Fruit fly (Drosophila melanogaster) whole organism, embryonic: ENCODE data around the gene CG34242.

Experiments used
- CG10147 ChIP-seq: fragments of 200-800 bp; sonication (Bioruptor generic); optimal IDR thresholded peaks from 2 replicates; lab custom pipeline; 2019; ENCODE audit warnings: missing biosample characterization, mild to moderate bottlenecking, missing genetic modification characterization, moderate library complexity
- CG12104 ChIP-seq: fragments of 200-800 bp; sonication (Bioruptor generic); optimal IDR thresholded peaks from 3 replicates; lab custom pipeline; 2016; ENCODE audit warnings: missing biosample characterization, missing genetic modification characterization
- CG12299 ChIP-seq: fragments of 200-800 bp; sonication (Bioruptor generic); optimal IDR thresholded peaks from 2 replicates; lab custom pipeline; 2018; ENCODE audit warnings: missing biosample characterization, mild to moderate bottlenecking, missing genetic modification characterization
- CG13287 ChIP-seq: fragments of 200-800 bp; sonication (Bioruptor generic); IDR thresholded peaks from 2 replicates; pipeline ENCODE4 v1.3.6; 2022; ENCODE audit warnings: missing biosample characterization, missing genetic modification characterization; ENCODE audit not compliant: partially characterized antibody
- CG1602 ChIP-seq: fragments of 200-800 bp; sonication (Bioruptor generic); optimal IDR thresholded peaks from 3 replicates; lab custom pipeline; 2016; ENCODE audit warnings: missing biosample characterization, missing genetic modification characterization
- CG17361 ChIP-seq: fragments of 200-800 bp; sonication (Bioruptor generic); IDR thresholded peaks from 3 replicates; pipeline ENCODE4 v1.3.6; 2022; ENCODE audit warnings: missing biosample characterization, missing genetic modification characterization
- CG2120 ChIP-seq: fragments of 200-800 bp; sonication (Bioruptor generic); optimal IDR thresholded peaks from 3 replicates; lab custom pipeline; 2016; ENCODE audit warnings: missing biosample characterization, missing genetic modification characterization
- CG2889 ChIP-seq: fragments of 200-800 bp; sonication (Bioruptor generic); IDR thresholded peaks from 3 replicates; pipeline ENCODE4 v1.3.6; 2022; ENCODE audit warnings: missing biosample characterization, missing genetic modification characterization
- CG30403 ChIP-seq: fragments of 200-800 bp; sonication (Bioruptor generic); optimal IDR thresholded peaks from 3 replicates; lab custom pipeline; 2016; ENCODE audit warnings: missing biosample characterization, missing genetic modification characterization
- CG32772 ChIP-seq: fragments of 200-800 bp; sonication (Bioruptor generic); IDR thresholded peaks from 2 replicates; pipeline ENCODE4 v1.3.6; 2022; ENCODE audit warnings: missing biosample characterization, missing genetic modification characterization
- CG33213 ChIP-seq: fragments of 200-800 bp; sonication (Bioruptor generic); optimal IDR thresholded peaks from 3 replicates; lab custom pipeline; 2016; ENCODE audit warnings: missing biosample characterization, missing genetic modification characterization
- CG6791 ChIP-seq: fragments of 200-800 bp; sonication (Bioruptor generic); IDR thresholded peaks from 3 replicates; pipeline ENCODE4 v1.3.6; 2022; ENCODE audit warnings: missing biosample characterization, missing genetic modification characterization; ENCODE audit not compliant: partially characterized antibody
- CG6854 ChIP-seq: fragments of 200-800 bp; sonication (Bioruptor generic); optimal IDR thresholded peaks from 3 replicates; lab custom pipeline; 2017; ENCODE audit warnings: missing biosample characterization, mild to moderate bottlenecking, missing genetic modification characterization
- CG7745 ChIP-seq: fragments of 200-800 bp; sonication (Bioruptor generic); optimal IDR thresholded peaks from 2 replicates; lab custom pipeline; 2018; ENCODE audit warnings: missing biosample characterization, mild to moderate bottlenecking, missing genetic modification characterization, moderate library complexity
- CG8290 ChIP-seq, 3 experiments: fragments of 200-800 bp; sonication (Bioruptor generic); optimal IDR thresholded peaks; 2 replicates each; lab custom pipeline; 2016 to 2019; ENCODE audit warnings: missing biosample characterization in 3 of 3, missing genetic modification characterization in 3 of 3, mild to moderate bottlenecking in 2 of 3, moderate library complexity in 1 of 3
- CG8478 ChIP-seq: fragments of >200 bp; optimal IDR thresholded peaks from 2 replicates; lab custom pipeline; 2018
- Camta ChIP-seq: fragments of 200-800 bp; sonication (Bioruptor generic); optimal IDR thresholded peaks from 2 replicates; lab custom pipeline; 2016; ENCODE audit warnings: missing biosample characterization, missing genetic modification characterization
- Dek ChIP-seq: fragments of 200-800 bp; sonication (Bioruptor generic); optimal IDR thresholded peaks from 3 replicates; lab custom pipeline; 2019; ENCODE audit warnings: missing biosample characterization, mild to moderate bottlenecking, missing genetic modification characterization, moderate library complexity
- Hand ChIP-seq: fragments of 200-800 bp; sonication (Bioruptor generic); optimal IDR thresholded peaks from 2 replicates; lab custom pipeline; 2017; ENCODE audit warnings: mild to moderate bottlenecking, missing biosample characterization, missing genetic modification reagents, missing genetic modification characterization
- Hr3 ChIP-seq: fragments of 200-800 bp; sonication (Bioruptor generic); optimal IDR thresholded peaks from 3 replicates; lab custom pipeline; 2016; ENCODE audit warnings: missing biosample characterization, missing genetic modification characterization
- Jarid2 ChIP-seq: fragments of 200-800 bp; sonication (Bioruptor generic); optimal IDR thresholded peaks from 3 replicates; lab custom pipeline; 2017; ENCODE audit warnings: mild to moderate bottlenecking, missing biosample characterization, missing genetic modification reagents, missing genetic modification characterization
- NK7.1 ChIP-seq: fragments of 200-800 bp; sonication (Bioruptor generic); optimal IDR thresholded peaks from 3 replicates; lab custom pipeline; 2016; ENCODE audit warnings: missing biosample characterization, missing genetic modification characterization
- Nf-YC ChIP-seq: fragments of 200-800 bp; optimal IDR thresholded peaks from 3 replicates; lab custom pipeline; 2019; ENCODE audit warnings: missing biosample characterization, mild to moderate bottlenecking, missing genetic modification characterization, moderate library complexity
- Oli ChIP-seq: fragments of 200-800 bp; sonication (Bioruptor generic); optimal IDR thresholded peaks from 2 replicates; lab custom pipeline; 2018; ENCODE audit warnings: missing biosample characterization, mild to moderate bottlenecking, missing genetic modification characterization, moderate library complexity
- Pdp1 ChIP-seq, 2 experiments: fragments of 200-800 bp; sonication (Bioruptor generic); optimal IDR thresholded peaks; 3 replicates each; lab custom pipeline; 2016; ENCODE audit warnings: missing biosample characterization in 2 of 2, missing genetic modification characterization in 2 of 2, mild to moderate bottlenecking in 1 of 2, moderate library complexity in 1 of 2
- bsh ChIP-seq, 2 experiments: fragments of 200-800 bp; sonication (Bioruptor generic); optimal IDR thresholded peaks; 2 replicates each; lab custom pipeline; 2017 to 2018; ENCODE audit warnings: mild to moderate bottlenecking in 2 of 2, missing biosample characterization in 2 of 2, missing genetic modification characterization in 2 of 2, moderate library complexity in 1 of 2
- ci ChIP-seq: fragments of 200-800 bp; sonication (Bioruptor generic); IDR thresholded peaks from 3 replicates; pipeline ENCODE4 v1.3.6; 2022; ENCODE audit warnings: missing biosample characterization, missing genetic modification characterization
- crp ChIP-seq, 2 experiments: fragments of 200-800 bp; sonication (Bioruptor generic); optimal IDR thresholded peaks; 2 replicates in 1 of 2; 3 replicates in 1 of 2; lab custom pipeline; 2017; ENCODE audit warnings: missing biosample characterization in 2 of 2, missing genetic modification characterization in 2 of 2, mild to moderate bottlenecking in 1 of 2, moderate library complexity in 1 of 2
- dimm ChIP-seq: fragments of 200-800 bp; sonication (Bioruptor generic); IDR thresholded peaks from 2 replicates; pipeline ENCODE4 v1.3.6; 2022; ENCODE audit warnings: missing biosample characterization, missing genetic modification characterization
- emc ChIP-seq: fragments of 200-800 bp; sonication (Bioruptor generic); optimal IDR thresholded peaks from 2 replicates; lab custom pipeline; 2016; ENCODE audit warnings: missing biosample characterization, missing genetic modification characterization
- ems ChIP-seq: fragments of 200-800 bp; sonication (Bioruptor generic); optimal IDR thresholded peaks from 3 replicates; lab custom pipeline; 2016; ENCODE audit warnings: missing biosample characterization, missing genetic modification characterization
- eve ChIP-seq, 2 experiments: fragments of >200 bp; optimal IDR thresholded peaks; 2 replicates each; lab custom pipeline; 2017; ENCODE audit warnings: missing biosample characterization in 2 of 2, missing genetic modification characterization in 2 of 2
- gcm ChIP-seq: fragments of 200-800 bp; sonication (Bioruptor generic); optimal IDR thresholded peaks from 2 replicates; lab custom pipeline; 2019; ENCODE audit warnings: missing biosample characterization, mild to moderate bottlenecking, missing genetic modification characterization, moderate library complexity
- grau ChIP-seq: fragments of 200-800 bp; optimal IDR thresholded peaks from 3 replicates; lab custom pipeline; 2019; ENCODE audit warnings: missing biosample characterization, mild to moderate bottlenecking, missing genetic modification characterization, moderate library complexity
- hbn ChIP-seq: fragments of 200-800 bp; sonication (Bioruptor generic); IDR thresholded peaks from 2 replicates; pipeline ENCODE4 v1.3.6; 2022; ENCODE audit warnings: missing biosample characterization, missing genetic modification characterization; ENCODE audit not compliant: partially characterized antibody
- ind ChIP-seq: fragments of 200-800 bp; sonication (Bioruptor generic); optimal IDR thresholded peaks from 3 replicates; lab custom pipeline; 2016; ENCODE audit warnings: missing biosample characterization, missing genetic modification characterization
- kay ChIP-seq: fragments of 200-800 bp; sonication (Bioruptor generic); optimal IDR thresholded peaks from 2 replicates; lab custom pipeline; 2016; ENCODE audit warnings: missing biosample characterization, missing genetic modification characterization
- ken ChIP-seq: fragments of 200-800 bp; sonication (Bioruptor generic); IDR thresholded peaks from 3 replicates; pipeline ENCODE4 v1.3.6; 2022; ENCODE audit warnings: missing biosample characterization, missing genetic modification characterization
- mirr ChIP-seq: fragments of 200-800 bp; sonication (Bioruptor generic); optimal IDR thresholded peaks from 3 replicates; lab custom pipeline; 2018; ENCODE audit warnings: missing biosample characterization, mild to moderate bottlenecking, missing genetic modification characterization
- odd ChIP-seq: fragments of 200-800 bp; sonication (Bioruptor generic); optimal IDR thresholded peaks from 2 replicates; lab custom pipeline; 2017; ENCODE audit warnings: missing biosample characterization, mild to moderate bottlenecking, missing genetic modification characterization
- peb ChIP-seq: fragments of 200-800 bp; sonication (Bioruptor generic); IDR thresholded peaks from 2 replicates; pipeline ENCODE4 v1.3.6; 2022; ENCODE audit warnings: missing biosample characterization, missing genetic modification characterization
- pho ChIP-seq: fragments of 200-800 bp; sonication (Bioruptor generic); optimal IDR thresholded peaks from 2 replicates; lab custom pipeline; 2016; ENCODE audit warnings: missing biosample characterization, missing genetic modification characterization
- ranshi ChIP-seq: fragments of 200-800 bp; sonication (Bioruptor generic); IDR thresholded peaks from 2 replicates; pipeline ENCODE4 v1.3.6; 2022; ENCODE audit warnings: missing biosample characterization, missing genetic modification characterization
- sim ChIP-seq: fragments of 200-800 bp; sonication (Bioruptor generic); IDR thresholded peaks from 2 replicates; pipeline ENCODE4 v1.3.6; 2022; ENCODE audit warnings: missing biosample characterization, missing genetic modification characterization
- sima ChIP-seq: fragments of 200-800 bp; sonication (Bioruptor generic); optimal IDR thresholded peaks from 2 replicates; lab custom pipeline; 2016; ENCODE audit warnings: missing biosample characterization, missing genetic modification characterization
- stc ChIP-seq: fragments of 200-800 bp; sonication (Bioruptor generic); IDR thresholded peaks from 2 replicates; pipeline ENCODE4 v1.3.6; 2022; ENCODE audit warnings: missing biosample characterization, missing genetic modification characterization
- stwl ChIP-seq: fragments of 200-800 bp; sonication (Bioruptor generic); optimal IDR thresholded peaks from 3 replicates; lab custom pipeline; 2018; ENCODE audit warnings: missing biosample characterization, mild to moderate bottlenecking, missing genetic modification characterization, moderate library complexity
- ttk ChIP-seq: fragments of 200-800 bp; sonication (Bioruptor generic); IDR thresholded peaks from 2 replicates; pipeline ENCODE4 v2.1.2; 2022; ENCODE audit warnings: missing biosample characterization, missing genetic modification characterization
- twi ChIP-seq: fragments of 200-800 bp; optimal IDR thresholded peaks from 2 replicates; lab custom pipeline; 2019; ENCODE audit warnings: missing biosample characterization, mild to moderate bottlenecking, missing genetic modification characterization, moderate library complexity

The CG34242 gene

dm6 chr3L:12503865-12504650 is 29.7 kb upstream of the CG34242 start, which contains the start of the genes CG10646 and vih (continued):
- TF ChIP-seq CG12104 (GFP tag; lab: Kevin White, UChicago) (peak; percentile 42), Pdp1 (GFP tag; optimal IDR thresholded peaks at IDR 0.05; lab: Kevin White, UChicago) (peak in 1 of 2 experiments; percentile 28), ems (GFP tag; lab: Kevin White, UChicago) (peak; percentile 5), CG12299 (tag; lab: Kevin White, UChicago) (no peak), crp (GFP tag; optimal IDR thresholded peaks at IDR 0.05; lab: Kevin White, UChicago) (peak in 1 of 2 experiments; percentile 33), CG6791 (no peak), CG33213 (GFP tag; lab: Kevin White, UChicago) (peak; percentile 20), CG6854 (no peak), dimm (GFP tag; lab: Robert Waterston, UW) (no peak), CG7745 (tag; lab: Kevin White, UChicago) (no peak), CG8290 (GFP tag; optimal IDR thresholded peaks at IDR 0.05; lab: Kevin White, UChicago) (peak; percentile 43), CG8290 (tag; optimal IDR thresholded peaks at IDR 0.05; lab: Kevin White, UChicago) (no peak), Camta (peak; percentile 29), mirr (GFP tag; lab: Kevin White, UChicago) (no peak), emc (GFP tag; lab: Kevin White, UChicago) (no peak), Oli (peak; percentile 20), ci (GFP tag; lab: Robert Waterston, UW) (0 out of 3 replicates have a peak, but pooled peaks have one; percentile 6), NK7.1 (GFP tag; lab: Kevin White, UChicago) (no peak), gcm (GFP tag; lab: Kevin White, UChicago) (peak; percentile 23), CG10147 (GFP tag; lab: Kevin White, UChicago) (peak; percentile 20), ken (GFP tag; lab: Robert Waterston, UW) (no peak; the same call in 2 of the 3 replicates), kay (GFP tag; lab: Kevin White, UChicago) (peak; percentile 13), CG32772 (GFP tag; lab: Robert Waterston, UW) (no peak), hbn (no peak; the same call in 1 of the 2 replicates), CG17361 (GFP tag; lab: Robert Waterston, UW) (peak; percentile 73), sima (no peak), Jarid2 (GFP tag; lab: Kevin White, UChicago) (no peak), pho (GFP tag; lab: Kevin White, UChicago) (no peak), CG2120 (GFP tag; lab: Kevin White, UChicago) (peak; percentile 51), CG30403 (peak; percentile 60), ttk (no peak; the same call in 1 of the 2 replicates), Dek (peak; percentile 56), Hand (GFP tag; lab: Kevin White, UChicago) (no peak), CG8478 (no peak), bsh (GFP tag; optimal IDR thresholded peaks at IDR 0.05; lab: Kevin White, UChicago) (peak in 1 of 2 experiments; percentile 35), eve (GFP tag; optimal IDR thresholded peaks at IDR 0.05; lab: Kevin White, UChicago) (no peak), peb (GFP tag; lab: Robert Waterston, UW) (no peak), Nf-YC (tag; lab: Kevin White, UChicago) (peak; percentile 63), CG1602 (GFP tag; lab: Kevin White, UChicago) (peak; percentile 48), twi (tag; lab: Kevin White, UChicago) (no peak), grau (tag; lab: Kevin White, UChicago) (peak; percentile 59), stwl (tag; lab: Kevin White, UChicago) (peak; percentile 88), odd (GFP tag; lab: Kevin White, UChicago) (peak; percentile 36), CG2889 (GFP tag; lab: Robert Waterston, UW) (no peak), sim (GFP tag; lab: Robert Waterston, UW) (no peak), ind (GFP tag; lab: Kevin White, UChicago) (peak; percentile 59), Hr3 (GFP tag; lab: Kevin White, UChicago) (peak; percentile 62), stc (no peak; the same call in 1 of the 2 replicates), ranshi (GFP tag; lab: Robert Waterston, UW) (0 out of 2 replicates have a peak, but pooled peaks have one; percentile 3), CG13287 (GFP tag; lab: Robert Waterston, UW) (peak; percentile 40; the same call in 1 of the 2 replicates)
